Worm (Caenorhabditis elegans) whole organism, late embryonic: ENCODE results near the gene K09F6.3.
A peak's percentile ranks its signal among the peaks of the same experiment; 100 is the strongest.

Source experiments
- ama-1 ChIP-seq: fragments of 150-350 bp; optimal IDR thresholded peaks from 2 replicates; lab custom pipeline; 2014
- ceh-9 ChIP-seq: sonication (generic microtip); optimal IDR thresholded peaks from 2 replicates; lab custom pipeline; 2016; ENCODE audit warnings: mild to moderate bottlenecking, missing genetic modification characterization, inconsistent platforms, missing compliant biosample characterization
- fax-1 ChIP-seq: sonication (generic microtip); optimal IDR thresholded peaks from 2 replicates; lab custom pipeline; 2016; ENCODE audit warnings: missing genotype, missing genetic modification characterization, missing compliant biosample characterization
- gmeb-2 ChIP-seq: sonication (generic microtip); optimal IDR thresholded peaks from 2 replicates; lab custom pipeline; 2016; ENCODE audit warnings: missing genetic modification characterization, inconsistent platforms, missing compliant biosample characterization
- hlh-6 ChIP-seq: sonication (generic microtip); optimal IDR thresholded peaks from 2 replicates; lab custom pipeline; 2016; ENCODE audit warnings: missing genotype, missing genetic modification characterization, missing compliant biosample characterization
- sdc-2 ChIP-seq: sonication (generic microtip); optimal IDR thresholded peaks from 2 replicates; lab custom pipeline; 2016; ENCODE audit warnings: missing genotype, missing genetic modification characterization, missing compliant biosample characterization
- unc-42 ChIP-seq: sonication (generic microtip); optimal IDR thresholded peaks from 2 replicates; lab custom pipeline; 2016; ENCODE audit warnings: missing genotype, missing genetic modification characterization, missing compliant biosample characterization

- TF ChIP-seq sdc-2 (tag; lab: Kevin White, UChicago) (no peak), fax-1 (tag; lab: Kevin White, UChicago) (no peak), ceh-9 (tag; lab: Kevin White, UChicago) (no peak), gmeb-2 (tag; lab: Kevin White, UChicago) (no peak), unc-42 (tag; lab: Kevin White, UChicago) (peak; percentile 58), hlh-6 (tag; lab: Kevin White, UChicago) (no peak), ama-1 (lab: Kevin White, UChicago) (no peak)
Measured at ce11 chrII:2219880-2220279, 35.1 kb upstream of the K09F6.3 start, which contains the start of gene Y59C2A.3.
